Worm (Caenorhabditis elegans) whole organism, L1 larva: ENCODE data around the gene Y73F8A.22.

Experiments used
- C04F5.9 ChIP-seq: sonication (generic microtip); optimal IDR thresholded peaks from 2 replicates; lab custom pipeline; 2016; ENCODE audit warnings: missing genetic modification characterization, missing compliant biosample characterization
- C16A3.4 ChIP-seq: fragments of 150-350 bp; optimal IDR thresholded peaks from 2 replicates; lab custom pipeline; 2014; ENCODE audit warnings: missing biosample characterization, missing genetic modification characterization
- F16B12.6 ChIP-seq: fragments of 150-350 bp; optimal IDR thresholded peaks from 2 replicates; lab custom pipeline; 2014; ENCODE audit warnings: missing biosample characterization, missing genetic modification characterization
- aha-1 ChIP-seq: fragments of 150-350 bp; optimal IDR thresholded peaks from 2 replicates; lab custom pipeline; 2014; ENCODE audit warnings: missing biosample characterization, missing genetic modification characterization
- alr-1 ChIP-seq: fragments of 200-800 bp; sonication (Bioruptor generic); optimal IDR thresholded peaks from 2 replicates; lab custom pipeline; 2018; ENCODE audit warnings: borderline replicate concordance, mild to moderate bottlenecking, missing genetic modification characterization, missing compliant biosample characterization
- aly-2 ChIP-seq: fragments of 150-350 bp; optimal IDR thresholded peaks from 2 replicates; lab custom pipeline; 2014; ENCODE audit warnings: missing biosample characterization, missing genetic modification characterization
- blmp-1 ChIP-seq: fragments of 150-350 bp; optimal IDR thresholded peaks from 2 replicates; lab custom pipeline; 2014; ENCODE audit warnings: missing biosample characterization, missing genetic modification characterization
- ceh-90 ChIP-seq: sonication (generic microtip); optimal IDR thresholded peaks from 2 replicates; lab custom pipeline; 2016; ENCODE audit warnings: missing genetic modification characterization, missing compliant biosample characterization
- ces-1 ChIP-seq: fragments of 150-350 bp; optimal IDR thresholded peaks from 2 replicates; lab custom pipeline; 2014; ENCODE audit warnings: missing biosample characterization, missing genetic modification reagents, missing genetic modification characterization
- dpl-1 ChIP-seq, 3 experiments: fragments of 150-350 bp in 2 of 3; sonication (generic microtip) in 1 of 3; optimal IDR thresholded peaks; 2 replicates each; lab custom pipeline; 2014 to 2017; ENCODE audit warnings: missing biosample characterization in 3 of 3, missing genetic modification characterization in 3 of 3, missing genetic modification reagents in 3 of 3
- efl-1 ChIP-seq, 4 experiments: fragments of 150-350 bp; optimal IDR thresholded peaks in 3 of 4; peaks in 1 of 4; 1 replicate in 1 of 4; 2 replicates in 3 of 4; lab custom pipeline; 2014; ENCODE audit warnings: missing biosample characterization in 2 of 4, missing genetic modification characterization in 2 of 4, missing genetic modification reagents in 2 of 4
- egl-13 ChIP-seq: sonication (generic microtip); optimal IDR thresholded peaks from 2 replicates; lab custom pipeline; 2016; ENCODE audit warnings: missing genotype, missing genetic modification reagents, missing genetic modification characterization, missing compliant biosample characterization
- elt-3 ChIP-seq, 6 experiments: fragments of 150-350 bp in 1 of 6; sonication (generic microtip); optimal IDR thresholded peaks; 2 replicates each; lab custom pipeline; 2017 to 2018; ENCODE audit warnings: missing biosample characterization in 6 of 6, missing genetic modification characterization in 6 of 6, inconsistent platforms in 1 of 6
- fkh-10 ChIP-seq: sonication (generic microtip); optimal IDR thresholded peaks from 2 replicates; lab custom pipeline; 2017; ENCODE audit warnings: missing biosample characterization, missing genetic modification reagents, missing genetic modification characterization
- fkh-4 ChIP-seq: sonication (generic microtip); optimal IDR thresholded peaks from 2 replicates; lab custom pipeline; 2016; ENCODE audit warnings: missing compliant biosample characterization, missing genetic modification characterization, borderline replicate concordance
- fkh-8 ChIP-seq: sonication (generic microtip); optimal IDR thresholded peaks from 2 replicates; lab custom pipeline; 2016; ENCODE audit warnings: mild to moderate bottlenecking, missing genetic modification characterization, missing compliant biosample characterization
- fos-1 ChIP-seq: fragments of 150-350 bp; optimal IDR thresholded peaks from 2 replicates; lab custom pipeline; 2014; ENCODE audit warnings: missing biosample characterization, missing genetic modification characterization
- hlh-4 ChIP-seq: sonication (generic microtip); optimal IDR thresholded peaks from 2 replicates; lab custom pipeline; 2016; ENCODE audit warnings: mild to moderate bottlenecking, missing genetic modification characterization, missing compliant biosample characterization
- hpl-2 ChIP-seq: fragments of 150-350 bp; optimal IDR thresholded peaks from 2 replicates; lab custom pipeline; 2014; ENCODE audit warnings: missing biosample characterization, missing genetic modification reagents, missing genetic modification characterization
- irx-1 ChIP-seq: sonication (generic microtip); optimal IDR thresholded peaks from 2 replicates; lab custom pipeline; 2016; ENCODE audit warnings: missing genetic modification characterization, missing compliant biosample characterization
- jun-1 ChIP-seq: fragments of 150-350 bp; optimal IDR thresholded peaks from 2 replicates; lab custom pipeline; 2014; ENCODE audit warnings: missing biosample characterization, missing genetic modification reagents, missing genetic modification characterization
- lin-13 ChIP-seq: fragments of 150-350 bp; optimal IDR thresholded peaks from 2 replicates; lab custom pipeline; 2014; ENCODE audit warnings: missing biosample characterization, missing genetic modification reagents, missing genetic modification characterization
- lin-14 ChIP-seq: fragments of 200-800 bp; sonication (Bioruptor generic); optimal IDR thresholded peaks from 2 replicates; lab custom pipeline; 2018; ENCODE audit warnings: mild to moderate bottlenecking, missing genetic modification characterization, moderate library complexity, missing compliant biosample characterization
- lin-15B ChIP-seq: fragments of 150-350 bp; sonication (generic microtip); optimal IDR thresholded peaks from 3 replicates; lab custom pipeline; 2014; ENCODE audit warnings: missing biosample characterization, missing genetic modification characterization
- lin-39 ChIP-seq: fragments of 150-350 bp; optimal IDR thresholded peaks from 2 replicates; lab custom pipeline; 2014; ENCODE audit warnings: missing biosample characterization, missing genetic modification reagents, missing genetic modification characterization
- lir-3 ChIP-seq: sonication (generic microtip); optimal IDR thresholded peaks from 2 replicates; lab custom pipeline; 2016; ENCODE audit warnings: mild to moderate bottlenecking, missing genetic modification characterization, moderate library complexity, missing compliant biosample characterization; ENCODE audit not compliant: poor library complexity
- mab-9 ChIP-seq: fragments of 200-800 bp; sonication (Bioruptor generic); IDR thresholded peaks from 2 replicates; pipeline ENCODE4 v1.3.6; 2022; ENCODE audit warnings: missing genetic modification reagents, missing genetic modification characterization, missing compliant biosample characterization
- mef-2 ChIP-seq: fragments of 150-350 bp; optimal IDR thresholded peaks from 2 replicates; lab custom pipeline; 2014; ENCODE audit warnings: missing biosample characterization, missing genetic modification characterization
- mep-1 ChIP-seq: fragments of 150-350 bp; optimal IDR thresholded peaks from 2 replicates; lab custom pipeline; 2014; ENCODE audit warnings: missing biosample characterization, missing genetic modification characterization
- nhr-11 ChIP-seq: fragments of 150-350 bp; optimal IDR thresholded peaks from 2 replicates; lab custom pipeline; 2014; ENCODE audit warnings: missing biosample characterization, missing genetic modification characterization
- nhr-12 ChIP-seq: sonication (generic microtip); optimal IDR thresholded peaks from 2 replicates; lab custom pipeline; 2017; ENCODE audit warnings: missing biosample characterization, missing genetic modification characterization
- nhr-19 ChIP-seq: fragments of 200-800 bp; sonication (Bioruptor generic); conservative IDR thresholded peaks from 2 replicates; pipeline ENCODE4 v1.3.6; 2022; ENCODE audit warnings: missing genetic modification characterization, missing compliant biosample characterization
- nhr-47 ChIP-seq: sonication (generic microtip); optimal IDR thresholded peaks from 2 replicates; lab custom pipeline; 2016; ENCODE audit warnings: mild to moderate bottlenecking, missing genetic modification characterization, moderate library complexity, missing compliant biosample characterization
- nhr-71 ChIP-seq: sonication (generic microtip); optimal IDR thresholded peaks from 2 replicates; lab custom pipeline; 2016; ENCODE audit warnings: mild to moderate bottlenecking, missing genetic modification characterization, moderate library complexity, missing compliant biosample characterization
- nhr-77 ChIP-seq: fragments of 150-350 bp; optimal IDR thresholded peaks from 2 replicates; lab custom pipeline; 2014; ENCODE audit warnings: missing biosample characterization, missing genetic modification characterization
- nhr-84 ChIP-seq: sonication (generic microtip); optimal IDR thresholded peaks from 2 replicates; lab custom pipeline; 2017; ENCODE audit warnings: missing biosample characterization, missing genetic modification characterization
- nhr-90 ChIP-seq: sonication (generic microtip); optimal IDR thresholded peaks from 2 replicates; lab custom pipeline; 2016; ENCODE audit warnings: mild to moderate bottlenecking, missing genetic modification characterization, missing compliant biosample characterization; ENCODE audit not compliant: poor library complexity
- pag-3 ChIP-seq: sonication (generic microtip); optimal IDR thresholded peaks from 2 replicates; lab custom pipeline; 2017; ENCODE audit warnings: missing genetic modification characterization, mild to moderate bottlenecking, missing compliant biosample characterization, antibody characterized with exemption, borderline replicate concordance; ENCODE audit not compliant: insufficient read depth
- pax-3 ChIP-seq: fragments of 200-800 bp; sonication (Bioruptor generic); optimal IDR thresholded peaks from 2 replicates; lab custom pipeline; 2018; ENCODE audit warnings: mild to moderate bottlenecking, missing genetic modification characterization, moderate library complexity, missing compliant biosample characterization
- pqm-1 ChIP-seq: sonication (generic microtip); optimal IDR thresholded peaks from 3 replicates; lab custom pipeline; 2017; ENCODE audit warnings: missing biosample characterization, missing genetic modification characterization
- skn-1 ChIP-seq: fragments of 150-350 bp; optimal IDR thresholded peaks from 2 replicates; lab custom pipeline; 2014; ENCODE audit warnings: missing biosample characterization, missing genetic modification characterization
- snpc-4 ChIP-seq: fragments of 150-350 bp; optimal IDR thresholded peaks from 2 replicates; lab custom pipeline; 2014; ENCODE audit warnings: missing biosample characterization, missing genetic modification characterization
- snu-23 ChIP-seq: sonication (generic microtip); optimal IDR thresholded peaks from 2 replicates; lab custom pipeline; 2016; ENCODE audit warnings: missing genetic modification characterization, missing compliant biosample characterization
- swsn-7 ChIP-seq: sonication (generic microtip); optimal IDR thresholded peaks from 2 replicates; lab custom pipeline; 2016; ENCODE audit warnings: missing genetic modification characterization, missing compliant biosample characterization
- tbx-2 ChIP-seq: sonication (generic microtip); optimal IDR thresholded peaks from 2 replicates; lab custom pipeline; 2016; ENCODE audit warnings: missing genetic modification characterization, missing compliant biosample characterization
- unc-130 ChIP-seq: fragments of 150-350 bp; optimal IDR thresholded peaks from 2 replicates; lab custom pipeline; 2017; ENCODE audit warnings: missing biosample characterization, missing genetic modification characterization, inconsistent platforms
- unc-98 ChIP-seq: fragments of 200-800 bp; sonication (Bioruptor generic); IDR thresholded peaks from 2 replicates; pipeline ENCODE4 v1.3.6; 2022; ENCODE audit warnings: missing genetic modification characterization, missing compliant biosample characterization
- vab-15 ChIP-seq: sonication (generic microtip); optimal IDR thresholded peaks from 2 replicates; lab custom pipeline; 2017; ENCODE audit warnings: missing genotype, mild to moderate bottlenecking, missing genetic modification characterization, missing compliant biosample characterization
- xbp-1 ChIP-seq: sonication (generic microtip); optimal IDR thresholded peaks from 2 replicates; lab custom pipeline; 2016; ENCODE audit warnings: missing genetic modification characterization, missing compliant biosample characterization
- zip-4 ChIP-seq: fragments of 200-800 bp; sonication (Bioruptor generic); optimal IDR thresholded peaks from 2 replicates; lab custom pipeline; 2018; ENCODE audit warnings: mild to moderate bottlenecking, missing genetic modification characterization, moderate library complexity, missing compliant biosample characterization
- ztf-11 ChIP-seq, 2 experiments: sonication (generic microtip); optimal IDR thresholded peaks; 2 replicates each; lab custom pipeline; 2016 to 2017; ENCODE audit warnings: missing genetic modification characterization in 2 of 2, missing biosample characterization in 1 of 2, missing compliant biosample characterization in 1 of 2
- ztf-4 ChIP-seq: fragments of 150-350 bp; optimal IDR thresholded peaks from 2 replicates; lab custom pipeline; 2014; ENCODE audit warnings: missing biosample characterization, missing genetic modification characterization

Gene Y73F8A.22

DNA sequence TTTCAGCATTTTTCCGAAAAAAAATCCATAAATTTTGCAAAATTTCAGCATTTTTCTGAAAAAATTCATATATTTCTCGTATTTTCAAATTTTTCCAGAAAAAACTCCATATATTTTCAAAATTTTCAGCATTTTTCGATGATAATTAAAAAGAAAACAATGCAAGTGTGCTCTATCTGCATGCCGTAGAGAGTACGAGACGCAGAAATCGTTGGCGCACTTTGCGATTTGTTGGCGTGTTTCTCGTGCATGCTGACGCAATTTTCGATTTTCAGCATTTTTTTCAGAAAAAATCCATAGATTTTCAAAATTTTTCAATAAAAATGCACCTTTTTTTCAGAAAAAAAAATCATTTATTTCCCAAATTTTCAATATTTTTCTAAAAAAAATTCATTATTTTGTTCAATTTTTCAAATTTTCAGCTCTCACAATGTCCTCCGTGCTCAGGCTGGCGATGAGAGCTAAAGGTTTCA, 31.2 kb upstream of the Y73F8A.22 start, which contains the start of gene Y73F8A.27 (continued):
- TF ChIP-seq hlh-4 (no peak), hpl-2 (GFP tag; lab: Kevin White, UChicago) (peak; percentile 90), zip-4 (GFP tag; lab: Kevin White, UChicago) (peak; percentile 78), aha-1 (tag; lab: Kevin White, UChicago) (peak; percentile 65), nhr-12 (no peak), fkh-4 (peak; percentile 4), ces-1 (GFP tag; lab: Kevin White, UChicago) (no peak), lin-14 (peak; percentile 95), nhr-90 (tag; lab: Kevin White, UChicago) (peak; percentile 92), efl-1 (optimal IDR thresholded peaks at IDR 0.05; lab: Kevin White, UChicago) (peak; percentile 89 to 94), efl-1 (GFP tag; optimal IDR thresholded peaks at IDR 0.05 in 1 of 2; lab: Kevin White, UChicago) (peak; percentile 81 to 98), nhr-84 (no peak), lir-3 (tag; lab: Kevin White, UChicago) (peak; percentile 82), ztf-11 (tag; optimal IDR thresholded peaks at IDR 0.05; lab: Kevin White, UChicago) (peak; percentile 7 to 79), unc-130 (tag; lab: Kevin White, UChicago) (peak; percentile 96), tbx-2 (tag; lab: Kevin White, UChicago) (peak; percentile 95), alr-1 (tag; lab: Kevin White, UChicago) (no peak), swsn-7 (peak; percentile 96), blmp-1 (tag; lab: Kevin White, UChicago) (peak; percentile 76), pag-3 (no peak), snpc-4 (tag; lab: Kevin White, UChicago) (peak; percentile 82), ztf-4 (tag; lab: Kevin White, UChicago) (peak; percentile 84), nhr-71 (tag; lab: Kevin White, UChicago) (peak; percentile 97), mep-1 (tag; lab: Kevin White, UChicago) (peak; percentile 97), F16B12.6 (peak; percentile 61), fos-1 (tag; lab: Kevin White, UChicago) (peak; percentile 83), pax-3 (tag; lab: Kevin White, UChicago) (peak; percentile 83), C16A3.4 (tag; lab: Kevin White, UChicago) (peak; percentile 95), dpl-1 (GFP tag; optimal IDR thresholded peaks at IDR 0.05; lab: Kevin White, UChicago) (peak; percentile 79 to 86 (median 85)), lin-15B (tag; lab: Kevin White, UChicago) (peak; percentile 97), pqm-1 (tag; lab: Kevin White, UChicago) (no peak), ceh-90 (tag; lab: Kevin White, UChicago) (peak; percentile 35), unc-98 (no peak; the same call in 1 of the 2 replicates), vab-15 (tag; lab: Kevin White, UChicago) (peak; percentile 78), nhr-11 (tag; lab: Kevin White, UChicago) (peak; percentile 87), lin-13 (peak; percentile 93), lin-39 (peak; percentile 93), snu-23 (peak; percentile 97), nhr-47 (tag; lab: Kevin White, UChicago) (peak; percentile 97), skn-1 (tag; lab: Kevin White, UChicago) (peak; percentile 94), nhr-77 (peak; percentile 84), aly-2 (peak; percentile 61), jun-1 (tag; lab: Kevin White, UChicago) (peak; percentile 84), mef-2 (peak; percentile 51), fkh-10 (peak; percentile 80), egl-13 (peak; percentile 93), xbp-1 (tag; lab: Kevin White, UChicago) (peak; percentile 95), nhr-19 (GFP tag; lab: Robert Waterston, UW) (peak; percentile 95), fkh-8 (tag; lab: Kevin White, UChicago) (peak; percentile 95), mab-9 (GFP tag; lab: Robert Waterston, UW) (peak; percentile 83), elt-3 (tag; optimal IDR thresholded peaks at IDR 0.05; lab: Kevin White, UChicago) (peak in 4 of 6 experiments; percentile 40 to 75 (median 66)), irx-1 (tag; lab: Kevin White, UChicago) (peak; percentile 90), C04F5.9 (tag; lab: Kevin White, UChicago) (peak; percentile 72)
